Fruit fly (Drosophila melanogaster) whole organism, embryonic: ENCODE data around the gene Etfb.

Experiments used
- CG10274 ChIP-seq: fragments of 200-800 bp; sonication (Bioruptor generic); optimal IDR thresholded peaks from 3 replicates; lab custom pipeline; 2017; ENCODE audit warnings: missing biosample characterization, mild to moderate bottlenecking, missing genetic modification characterization
- CG30403 ChIP-seq: fragments of 200-800 bp; sonication (Bioruptor generic); optimal IDR thresholded peaks from 3 replicates; lab custom pipeline; 2016; ENCODE audit warnings: missing biosample characterization, missing genetic modification characterization
- CkIIα-i1 ChIP-seq: fragments of 200-800 bp; sonication (Bioruptor generic); IDR thresholded peaks from 2 replicates; pipeline ENCODE4 v1.3.6; 2022; ENCODE audit warnings: missing biosample characterization, missing genetic modification characterization
- HLHmδ ChIP-seq: fragments of 200-800 bp; sonication (Bioruptor generic); optimal IDR thresholded peaks from 2 replicates; lab custom pipeline; 2018; ENCODE audit warnings: missing biosample characterization, mild to moderate bottlenecking, missing genetic modification characterization, moderate library complexity
- pan ChIP-seq, 4 experiments: fragments of >200 bp in 3 of 4; fragments of 200-800 bp in 1 of 4; sonication (Bioruptor generic) in 1 of 4; optimal IDR thresholded peaks in 3 of 4; IDR thresholded peaks in 1 of 4; 2 replicates each; pipeline versions ENCODE4 v1.3.6 to Lab custom; 2017 to 2022; ENCODE audit warnings: missing biosample characterization in 2 of 4, missing genetic modification characterization in 2 of 4, mixed read lengths in 1 of 4

DNA sequence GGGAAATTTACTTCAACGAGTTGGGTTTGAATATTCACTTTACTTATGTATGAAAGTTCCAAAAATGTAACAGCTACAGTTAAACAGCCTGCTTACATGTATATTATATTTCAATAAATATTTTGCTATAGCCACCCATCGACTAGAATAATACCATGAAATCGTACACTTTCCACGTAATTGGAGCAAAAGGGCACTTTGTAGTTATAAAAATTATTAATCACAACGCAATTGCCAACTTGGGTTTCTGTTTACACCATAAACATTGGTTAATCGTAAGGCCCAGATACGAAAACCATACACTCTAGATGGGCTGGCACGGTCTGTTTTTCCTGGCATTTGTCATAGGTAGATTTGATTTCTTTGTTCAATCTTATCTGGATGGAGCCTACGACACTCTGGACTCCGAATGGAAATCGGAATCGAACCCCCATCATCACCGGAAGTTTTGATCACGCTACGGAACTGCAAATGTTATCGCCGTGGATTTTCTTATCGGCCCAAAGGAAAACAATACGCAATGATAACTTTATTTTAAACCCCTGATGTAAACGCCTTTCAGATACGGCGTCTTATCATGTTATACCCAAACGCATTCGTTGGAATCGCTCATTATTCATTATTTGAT lies 22.2 kb downstream of the Etfb start, which contains the start of gene fig:
- TF ChIP-seq CG30403 (GFP tag; lab: Kevin White, UChicago) (no peak), HLHmδ (GFP tag; lab: Kevin White, UChicago) (no peak), CG10274 (GFP tag; lab: Kevin White, UChicago) (no peak), pan (optimal IDR thresholded peaks at IDR 0.05; lab: Kevin White, UChicago) (no peak), pan (GFP tag; optimal IDR thresholded peaks at IDR 0.05 in 1 of 2, IDR thresholded peaks at IDR 0.05 in 1 of 2) (no peak), CkIIα-i1 (no peak)
